Worm (Caenorhabditis elegans) whole organism, mixed stage, embryonic: ENCODE data around the gene clec-150.
A peak's percentile ranks its signal among the peaks of the same experiment; 100 is the strongest.

Source experiments
- M03D4.4 ChIP-seq: sonication (generic microtip); optimal IDR thresholded peaks from 2 replicates; lab custom pipeline; 2017; ENCODE audit warnings: mild to moderate bottlenecking, missing genetic modification characterization, missing compliant biosample characterization
- bed-3 ChIP-seq: fragments of 200-800 bp; sonication (Bioruptor generic); optimal IDR thresholded peaks from 3 replicates; lab custom pipeline; 2018; ENCODE audit warnings: mild to moderate bottlenecking, missing genetic modification characterization, moderate library complexity, missing compliant biosample characterization
- ceh-39 ChIP-seq: fragments of 150-350 bp; optimal IDR thresholded peaks from 2 replicates; lab custom pipeline; 2014; ENCODE audit warnings: missing biosample characterization, missing genetic modification characterization
- ceh-43 ChIP-seq: fragments of 200-800 bp; sonication (Bioruptor generic); optimal IDR thresholded peaks from 2 replicates; lab custom pipeline; 2018; ENCODE audit warnings: mild to moderate bottlenecking, missing genetic modification characterization, moderate library complexity, missing compliant biosample characterization
- ceh-83 ChIP-seq: fragments of 200-800 bp; sonication (Bioruptor generic); optimal IDR thresholded peaks from 2 replicates; lab custom pipeline; 2018; ENCODE audit warnings: mild to moderate bottlenecking, missing genetic modification characterization, missing compliant biosample characterization
- ces-1 ChIP-seq: fragments of 150-350 bp; optimal IDR thresholded peaks from 2 replicates; lab custom pipeline; 2014; ENCODE audit warnings: missing biosample characterization, missing genetic modification reagents, missing genetic modification characterization
- cnd-1 ChIP-seq: fragments of 200-800 bp; sonication (Bioruptor generic); optimal IDR thresholded peaks from 2 replicates; lab custom pipeline; 2018; ENCODE audit warnings: mild to moderate bottlenecking, missing genetic modification characterization, missing compliant biosample characterization
- drap-1 ChIP-seq: fragments of 200-800 bp; sonication (Bioruptor generic); optimal IDR thresholded peaks from 3 replicates; lab custom pipeline; 2018; ENCODE audit warnings: mild to moderate bottlenecking, missing genetic modification characterization, missing compliant biosample characterization
- elt-1 ChIP-seq: sonication (generic microtip); optimal IDR thresholded peaks from 2 replicates; lab custom pipeline; 2017; ENCODE audit warnings: missing genetic modification characterization, mild to moderate bottlenecking, missing compliant biosample characterization, antibody characterized with exemption, moderate library complexity, borderline replicate concordance; ENCODE audit not compliant: insufficient read depth
- elt-3 ChIP-seq: fragments of 150-350 bp; optimal IDR thresholded peaks from 2 replicates; lab custom pipeline; 2014; ENCODE audit warnings: missing biosample characterization, missing genetic modification characterization
- flh-1 ChIP-seq: fragments of 200-800 bp; sonication (Bioruptor generic); optimal IDR thresholded peaks from 2 replicates; lab custom pipeline; 2018; ENCODE audit warnings: mild to moderate bottlenecking, missing genetic modification characterization, moderate library complexity, missing compliant biosample characterization
- hlh-1 ChIP-seq: fragments of 150-350 bp; optimal IDR thresholded peaks from 2 replicates; lab custom pipeline; 2014; ENCODE audit warnings: missing biosample characterization, missing genetic modification reagents, missing genetic modification characterization
- lin-13 ChIP-seq: fragments of 150-350 bp; optimal IDR thresholded peaks from 2 replicates; lab custom pipeline; 2014; ENCODE audit warnings: missing biosample characterization, missing genetic modification characterization
- lin-32 ChIP-seq: fragments of 200-800 bp; sonication (Bioruptor generic); optimal IDR thresholded peaks from 2 replicates; lab custom pipeline; 2018; ENCODE audit warnings: mild to moderate bottlenecking, missing genetic modification characterization, missing compliant biosample characterization
- lsy-2 ChIP-seq: fragments of 150-350 bp; optimal IDR thresholded peaks from 2 replicates; lab custom pipeline; 2014; ENCODE audit warnings: missing biosample characterization, missing genetic modification characterization
- mab-5 ChIP-seq: fragments of 150-350 bp; optimal IDR thresholded peaks from 2 replicates; lab custom pipeline; 2014; ENCODE audit warnings: missing biosample characterization, missing genetic modification characterization
- mls-2 ChIP-seq: sonication (generic microtip); optimal IDR thresholded peaks from 2 replicates; lab custom pipeline; 2016; ENCODE audit warnings: mild to moderate bottlenecking, missing genetic modification characterization, moderate library complexity, missing compliant biosample characterization
- nhr-12 ChIP-seq: fragments of 150-350 bp; optimal IDR thresholded peaks from 2 replicates; lab custom pipeline; 2014; ENCODE audit warnings: missing biosample characterization, missing genetic modification characterization
- nhr-2 ChIP-seq: fragments of 150-350 bp; optimal IDR thresholded peaks from 2 replicates; lab custom pipeline; 2014; ENCODE audit warnings: missing biosample characterization, missing genetic modification characterization
- nhr-237 ChIP-seq: fragments of 150-350 bp; optimal IDR thresholded peaks from 2 replicates; lab custom pipeline; 2014; ENCODE audit warnings: missing biosample characterization, missing genetic modification characterization
- nhr-28 ChIP-seq: fragments of 150-350 bp; optimal IDR thresholded peaks from 2 replicates; lab custom pipeline; 2014; ENCODE audit warnings: missing biosample characterization, missing genetic modification characterization
- nhr-76 ChIP-seq: sonication (generic microtip); optimal IDR thresholded peaks from 2 replicates; lab custom pipeline; 2017; ENCODE audit warnings: missing biosample characterization, missing genetic modification characterization
- pha-4 ChIP-seq: fragments of 150-350 bp; optimal IDR thresholded peaks from 2 replicates; lab custom pipeline; 2018; ENCODE audit warnings: missing biosample characterization, missing genetic modification reagents, missing genetic modification characterization
- snpc-4 ChIP-seq: fragments of 150-350 bp; optimal IDR thresholded peaks from 2 replicates; lab custom pipeline; 2014; ENCODE audit warnings: missing biosample characterization, missing genetic modification characterization
- tbx-8 ChIP-seq: fragments of 200-800 bp; sonication (Bioruptor generic); optimal IDR thresholded peaks from 2 replicates; lab custom pipeline; 2018; ENCODE audit warnings: mild to moderate bottlenecking, missing genetic modification characterization, moderate library complexity, missing compliant biosample characterization
- unc-120 ChIP-seq: sonication (generic microtip); optimal IDR thresholded peaks from 2 replicates; lab custom pipeline; 2017; ENCODE audit warnings: missing genetic modification characterization, missing compliant biosample characterization; ENCODE audit not compliant: poor library complexity, severe bottlenecking
- unc-39 ChIP-seq: fragments of 150-350 bp; optimal IDR thresholded peaks from 2 replicates; lab custom pipeline; 2014; ENCODE audit warnings: missing biosample characterization, missing genetic modification characterization
- unc-62 ChIP-seq: fragments of 150-350 bp; optimal IDR thresholded peaks from 2 replicates; lab custom pipeline; 2014; ENCODE audit warnings: missing biosample characterization, missing genetic modification reagents, missing genetic modification characterization
- zip-8 ChIP-seq: fragments of 150-350 bp; optimal IDR thresholded peaks from 2 replicates; lab custom pipeline; 2014; ENCODE audit warnings: missing biosample characterization, missing genetic modification characterization

The clec-150 gene

DNA sequence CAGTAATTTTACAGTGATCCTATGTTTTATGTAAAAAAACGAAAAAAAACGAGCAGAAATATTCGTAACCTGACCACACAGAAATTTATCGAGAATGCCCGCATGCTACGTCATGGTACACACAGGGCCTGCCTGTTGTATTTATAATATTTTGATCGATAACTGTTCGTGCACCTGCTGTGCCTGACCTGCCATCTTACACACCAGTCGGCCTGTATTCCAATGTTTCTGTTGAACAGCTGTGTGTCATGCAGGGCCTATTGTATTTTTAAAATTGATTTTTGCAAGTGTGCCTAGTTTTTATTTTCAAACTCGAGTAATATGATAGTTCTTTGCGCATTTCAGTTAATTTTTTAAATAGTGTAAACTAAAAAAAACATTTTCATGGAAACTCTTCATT is 36.2 kb upstream of the clec-150 start:
- TF ChIP-seq lin-32 (GFP tag; lab: Kevin White, UChicago) (peak; percentile 14), nhr-2 (peak; percentile 90), snpc-4 (tag; lab: Kevin White, UChicago) (no peak)

DNA sequence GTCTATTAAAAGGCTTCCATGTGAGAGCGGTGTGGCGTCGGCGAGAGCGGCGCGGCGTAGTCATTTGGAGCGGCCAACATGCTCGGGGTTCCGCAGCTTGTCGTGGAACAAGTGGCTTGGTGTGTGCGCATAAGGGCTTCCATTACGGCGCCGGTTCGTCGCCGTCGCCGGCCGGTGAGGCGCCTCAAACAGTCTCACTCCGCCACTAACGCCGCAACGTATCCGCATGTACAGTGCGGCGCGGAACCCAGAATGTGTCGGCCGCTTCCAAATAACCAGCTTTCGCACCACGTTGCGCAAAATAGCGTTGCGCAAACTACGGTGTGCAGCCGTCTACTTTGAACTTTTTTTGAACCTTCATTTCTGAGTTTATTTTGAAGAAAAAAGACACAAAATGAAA is 31.6 kb upstream of the clec-150 start:
- no peak for TF ChIP-seq bed-3 (GFP tag; lab: Kevin White, UChicago)
- TF ChIP-seq tbx-8, result no peak
- no peak for TF ChIP-seq drap-1 (GFP tag; lab: Kevin White, UChicago)
- no peak for TF ChIP-seq unc-120 (tag; lab: Kevin White, UChicago)
- no peak for TF ChIP-seq ces-1 (GFP tag; lab: Kevin White, UChicago)
- no peak for TF ChIP-seq mab-5 (tag; lab: Kevin White, UChicago)
- no peak for TF ChIP-seq M03D4.4
- no peak for TF ChIP-seq nhr-76
- no peak for TF ChIP-seq ceh-83 (GFP tag; lab: Kevin White, UChicago)
- TF ChIP-seq cnd-1 (tag; lab: Kevin White, UChicago), result no peak
- TF ChIP-seq ceh-43 (GFP tag; lab: Kevin White, UChicago), result no peak

DNA sequence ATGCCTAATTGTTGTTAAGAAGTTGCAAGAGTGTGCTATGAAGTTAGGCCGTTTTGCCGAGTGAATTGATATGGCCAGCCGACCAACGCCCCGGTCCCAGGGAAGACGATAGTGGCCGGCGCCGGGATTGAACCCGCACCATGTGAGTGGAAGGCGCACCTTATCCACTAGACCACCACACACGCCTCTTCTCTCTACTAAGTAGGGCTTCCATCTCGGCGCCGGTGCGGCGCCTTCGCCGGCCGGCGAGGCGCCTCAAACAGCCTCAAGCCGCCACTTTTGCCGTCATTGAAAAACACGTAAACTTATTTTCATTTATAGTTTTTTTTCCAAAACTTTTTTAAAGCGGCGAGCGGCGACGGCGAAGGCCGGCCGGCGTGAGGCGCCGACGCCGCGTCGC is 23.6 kb upstream of the clec-150 start:
- no peak for TF ChIP-seq nhr-28 (tag; lab: Kevin White, UChicago)
- TF ChIP-seq nhr-237 (tag; lab: Kevin White, UChicago), result no peak
- no peak for TF ChIP-seq nhr-2
- no peak for TF ChIP-seq M03D4.4
- no peak for TF ChIP-seq ceh-39 (tag; lab: Kevin White, UChicago)
- TF ChIP-seq, all 35 proteins: peak for 0

DNA sequence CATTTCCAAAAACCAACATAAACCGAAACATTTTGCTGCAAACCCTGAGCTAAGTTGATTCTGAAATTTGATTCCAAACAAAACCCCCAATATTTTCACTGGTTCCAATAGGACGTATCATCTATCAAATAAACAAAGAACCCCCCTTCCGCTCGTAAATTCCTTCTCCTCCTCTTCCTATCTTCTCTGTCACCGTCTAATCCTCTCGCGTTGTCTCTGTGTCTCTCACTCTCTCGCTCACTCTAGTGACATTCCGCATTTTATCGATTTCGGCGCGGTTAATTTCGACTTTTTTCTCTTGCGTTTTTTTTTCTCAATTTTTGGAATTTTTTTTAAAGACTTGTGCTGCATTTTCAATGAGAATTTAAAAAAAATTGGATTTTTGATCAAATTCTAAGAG is 20.5 kb upstream of the clec-150 start:
- TF ChIP-seq mls-2 (tag; lab: Kevin White, UChicago) (no peak), pha-4 (tag; lab: Kevin White, UChicago) (peak; percentile 50), snpc-4 (tag; lab: Kevin White, UChicago) (no peak), hlh-1 (tag; lab: Kevin White, UChicago) (peak; percentile 26), cnd-1 (tag; lab: Kevin White, UChicago) (no peak), nhr-12 (tag; lab: Kevin White, UChicago) (no peak), unc-62 (GFP tag; lab: Kevin White, UChicago) (peak; percentile 64), nhr-237 (tag; lab: Kevin White, UChicago) (peak; percentile 47), lin-13 (tag; lab: Kevin White, UChicago) (peak; percentile 12), tbx-8 (no peak), bed-3 (GFP tag; lab: Kevin White, UChicago) (no peak), lsy-2 (no peak), elt-1 (tag; lab: Kevin White, UChicago) (no peak), nhr-2 (no peak), unc-39 (tag; lab: Kevin White, UChicago) (no peak), nhr-28 (tag; lab: Kevin White, UChicago) (no peak), mab-5 (tag; lab: Kevin White, UChicago) (no peak), lin-32 (GFP tag; lab: Kevin White, UChicago) (no peak), drap-1 (GFP tag; lab: Kevin White, UChicago) (no peak), ces-1 (GFP tag; lab: Kevin White, UChicago) (peak; percentile 69), elt-3 (tag; lab: Kevin White, UChicago) (peak; percentile 4)

DNA sequence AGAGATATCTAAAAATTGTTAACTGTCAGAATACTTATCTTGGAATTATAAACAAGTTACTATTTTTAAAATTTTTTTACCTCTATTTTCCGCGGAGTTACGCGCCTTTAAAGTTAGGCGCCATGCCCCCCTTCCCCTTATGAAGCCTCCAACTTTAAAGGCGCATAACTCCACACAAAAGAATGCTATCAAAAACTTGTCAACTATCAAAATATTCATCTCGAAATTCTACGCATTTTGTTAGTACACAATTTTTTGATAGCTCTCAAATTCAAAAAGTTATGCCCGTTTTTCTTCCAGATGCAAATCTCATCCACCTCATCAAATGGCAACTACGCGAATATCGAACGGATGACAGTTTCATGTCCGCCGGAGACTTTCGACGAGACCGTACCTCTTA is 19.5 kb upstream of the clec-150 start, which contains the start of gene tbc-10:
tbc-10 (plus strand) TSS at position 301 of the 400 bp plus-strand sequence.
- TF ChIP-seq zip-8 (tag; lab: Kevin White, UChicago) (no peak), nhr-28 (tag; lab: Kevin White, UChicago) (no peak), unc-62 (GFP tag; lab: Kevin White, UChicago) (no peak), lsy-2 (no peak), flh-1 (GFP tag; lab: Kevin White, UChicago) (no peak), lin-13 (tag; lab: Kevin White, UChicago) (no peak), nhr-76 (no peak), ceh-83 (GFP tag; lab: Kevin White, UChicago) (no peak), mab-5 (tag; lab: Kevin White, UChicago) (no peak), hlh-1 (tag; lab: Kevin White, UChicago) (no peak), unc-120 (tag; lab: Kevin White, UChicago) (no peak), snpc-4 (tag; lab: Kevin White, UChicago) (no peak), elt-3 (tag; lab: Kevin White, UChicago) (no peak)
- TF ChIP-seq, all 35 proteins: peak for 0
